Worm (Caenorhabditis elegans) whole organism, L4 larva: ENCODE results near the gene abhd-12.

Experiments
- D1046.2 ChIP-seq: fragments of 200-800 bp; sonication (Bioruptor generic); IDR thresholded peaks from 2 replicates; pipeline ENCODE4 v1.3.6; 2022; ENCODE audit warnings: missing genetic modification characterization, missing compliant biosample characterization
- F10B5.3 ChIP-seq: sonication (generic microtip); optimal IDR thresholded peaks from 2 replicates; lab custom pipeline; 2016; ENCODE audit warnings: mild to moderate bottlenecking, missing genetic modification characterization, missing compliant biosample characterization
- F26F4.8 ChIP-seq: fragments of 200-800 bp; sonication (Bioruptor generic); conservative IDR thresholded peaks from 2 replicates; pipeline ENCODE4 v1.3.6; 2022; ENCODE audit warnings: missing genetic modification characterization, missing compliant biosample characterization
- F37D6.2 ChIP-seq: sonication (generic microtip); optimal IDR thresholded peaks from 2 replicates; lab custom pipeline; 2016; ENCODE audit warnings: mild to moderate bottlenecking, missing genetic modification characterization, missing compliant biosample characterization
- F44E2.7 ChIP-seq: fragments of 200-800 bp; sonication (Bioruptor generic); IDR thresholded peaks from 2 replicates; pipeline ENCODE4 v2.1.2; 2022; ENCODE audit warnings: missing genetic modification characterization, missing compliant biosample characterization
- T26A8.4 ChIP-seq: fragments of 200-800 bp; sonication (Bioruptor generic); IDR thresholded peaks from 2 replicates; pipeline ENCODE4 v1.3.6; 2022; ENCODE audit warnings: missing genetic modification characterization, missing compliant biosample characterization
- Y48G9A.11 ChIP-seq: fragments of 200-800 bp; sonication (Bioruptor generic); IDR thresholded peaks from 2 replicates; pipeline ENCODE4 v1.3.6; 2022; ENCODE audit warnings: missing genetic modification reagents, missing genetic modification characterization, missing compliant biosample characterization
- Y5F2A.4 ChIP-seq: fragments of 200-800 bp; sonication (Bioruptor generic); optimal IDR thresholded peaks from 2 replicates; lab custom pipeline; 2018; ENCODE audit warnings: mild to moderate bottlenecking, missing genetic modification characterization, missing compliant biosample characterization
- ama-1 ChIP-seq: fragments of 150-350 bp; optimal IDR thresholded peaks from 2 replicates; lab custom pipeline; 2014; ENCODE audit warnings: inconsistent platforms, mixed read lengths
- ceh-32 ChIP-seq: sonication (generic microtip); optimal IDR thresholded peaks from 2 replicates; lab custom pipeline; 2016; ENCODE audit warnings: mild to moderate bottlenecking, missing genetic modification characterization, missing compliant biosample characterization; ENCODE audit not compliant: poor library complexity
- ceh-82 ChIP-seq: sonication (generic microtip); optimal IDR thresholded peaks from 2 replicates; lab custom pipeline; 2017; ENCODE audit warnings: missing biosample characterization, missing genetic modification characterization
- daf-12 ChIP-seq: fragments of 150-350 bp; optimal IDR thresholded peaks from 2 replicates; lab custom pipeline; 2014; ENCODE audit warnings: missing biosample characterization, missing genetic modification reagents, missing genetic modification characterization
- daf-16 ChIP-seq, 3 experiments: sonication (generic microtip); optimal IDR thresholded peaks; 2 replicates each; lab custom pipeline; 2016 to 2017; ENCODE audit warnings: missing genetic modification characterization in 3 of 3, missing genetic modification reagents in 3 of 3, mild to moderate bottlenecking in 2 of 3, missing compliant biosample characterization in 2 of 3, missing biosample characterization in 1 of 3, moderate library complexity in 1 of 3
- dmd-6 ChIP-seq: fragments of 200-800 bp; sonication (Bioruptor generic); IDR thresholded peaks from 2 replicates; pipeline ENCODE4 v1.3.6; 2022; ENCODE audit warnings: missing genetic modification reagents, missing genetic modification characterization, missing compliant biosample characterization
- dmd-9 ChIP-seq: fragments of 200-800 bp; sonication (Bioruptor generic); IDR thresholded peaks from 2 replicates; pipeline ENCODE4 v1.3.6; 2022; ENCODE audit warnings: missing genetic modification reagents, missing genetic modification characterization, missing compliant biosample characterization
- duxl-1 ChIP-seq: sonication (generic microtip); optimal IDR thresholded peaks from 2 replicates; lab custom pipeline; 2016; ENCODE audit warnings: mild to moderate bottlenecking, missing genetic modification characterization, moderate library complexity, missing compliant biosample characterization; ENCODE audit not compliant: poor library complexity
- egl-43 ChIP-seq: fragments of 200-800 bp; sonication (Bioruptor generic); IDR thresholded peaks from 2 replicates; pipeline ENCODE4 v1.3.6; 2022; ENCODE audit warnings: missing genetic modification reagents, missing genetic modification characterization, missing compliant biosample characterization
- fos-1 ChIP-seq: fragments of 150-350 bp; optimal IDR thresholded peaks from 2 replicates; lab custom pipeline; 2014; ENCODE audit warnings: missing biosample characterization, missing genetic modification characterization
- gei-8 ChIP-seq: fragments of 200-800 bp; sonication (Bioruptor generic); optimal IDR thresholded peaks from 2 replicates; lab custom pipeline; 2018; ENCODE audit warnings: mild to moderate bottlenecking, missing genetic modification characterization, missing compliant biosample characterization
- hlh-11 ChIP-seq: fragments of 200-800 bp; sonication (Bioruptor generic); optimal IDR thresholded peaks from 2 replicates; lab custom pipeline; 2018; ENCODE audit warnings: mild to moderate bottlenecking, missing genetic modification characterization, missing compliant biosample characterization
- hmg-1.1 ChIP-seq: fragments of 200-800 bp; sonication (Bioruptor generic); IDR thresholded peaks from 2 replicates; pipeline ENCODE4 v1.3.6; 2022; ENCODE audit warnings: missing genetic modification reagents, missing genetic modification characterization, missing compliant biosample characterization
- jun-1 ChIP-seq: fragments of 150-350 bp; optimal IDR thresholded peaks from 2 replicates; lab custom pipeline; 2014; ENCODE audit warnings: missing biosample characterization, missing genetic modification reagents, missing genetic modification characterization
- lin-1 ChIP-seq: fragments of 200-800 bp; sonication (Bioruptor generic); IDR thresholded peaks from 2 replicates; pipeline ENCODE4 v1.3.6; 2022; ENCODE audit warnings: missing genetic modification reagents, missing genetic modification characterization, missing compliant biosample characterization
- lin-13 ChIP-seq: fragments of 150-350 bp; optimal IDR thresholded peaks from 2 replicates; lab custom pipeline; 2014; ENCODE audit warnings: missing biosample characterization, missing genetic modification reagents, missing genetic modification characterization
- lin-38 ChIP-seq: fragments of 200-800 bp; sonication (Bioruptor generic); IDR thresholded peaks from 2 replicates; pipeline ENCODE4 v1.3.6; 2022; ENCODE audit warnings: missing genetic modification reagents, missing genetic modification characterization, missing compliant biosample characterization
- lir-3 ChIP-seq: sonication (generic microtip); optimal IDR thresholded peaks from 2 replicates; lab custom pipeline; 2016; ENCODE audit warnings: mild to moderate bottlenecking, missing genetic modification characterization, missing compliant biosample characterization
- madf-5 ChIP-seq, 2 experiments: fragments of 200-800 bp; sonication (Bioruptor generic); IDR thresholded peaks; 2 replicates each; pipeline ENCODE4 v1.3.6; 2022; ENCODE audit warnings: missing compliant biosample characterization in 2 of 2, missing genetic modification characterization in 2 of 2
- madf-9 ChIP-seq: fragments of 200-800 bp; sonication (Bioruptor generic); conservative IDR thresholded peaks from 2 replicates; pipeline ENCODE4 v1.3.6; 2022; ENCODE audit warnings: missing genetic modification reagents, missing genetic modification characterization, missing compliant biosample characterization
- mdl-1 ChIP-seq, 2 experiments: fragments of 150-350 bp in 1 of 2; sonication (generic microtip) in 1 of 2; optimal IDR thresholded peaks; 2 replicates each; lab custom pipeline; 2014 to 2017; ENCODE audit warnings: missing biosample characterization in 2 of 2, missing genetic modification characterization in 2 of 2
- mxl-2 ChIP-seq: fragments of 200-800 bp; sonication (Bioruptor generic); conservative IDR thresholded peaks from 2 replicates; pipeline ENCODE4 v1.3.6; 2022; ENCODE audit warnings: missing genetic modification reagents, missing genetic modification characterization, missing compliant biosample characterization
- nhr-102 ChIP-seq: sonication (generic microtip); optimal IDR thresholded peaks from 2 replicates; lab custom pipeline; 2016; ENCODE audit warnings: mild to moderate bottlenecking, missing genetic modification characterization, moderate library complexity, missing compliant biosample characterization
- nhr-11 ChIP-seq: fragments of 150-350 bp; optimal IDR thresholded peaks from 2 replicates; lab custom pipeline; 2014; ENCODE audit warnings: missing biosample characterization, missing genetic modification characterization
- nhr-111 ChIP-seq: fragments of 200-800 bp; sonication (Bioruptor generic); optimal IDR thresholded peaks from 2 replicates; lab custom pipeline; 2018; ENCODE audit warnings: mild to moderate bottlenecking, missing genetic modification characterization, missing compliant biosample characterization
- nhr-41 ChIP-seq: fragments of 200-800 bp; sonication (Bioruptor generic); IDR thresholded peaks from 2 replicates; pipeline ENCODE4 v1.3.6; 2022; ENCODE audit warnings: missing genetic modification reagents, missing genetic modification characterization, missing compliant biosample characterization
- nhr-6 ChIP-seq: fragments of 150-350 bp; optimal IDR thresholded peaks from 2 replicates; lab custom pipeline; 2014; ENCODE audit warnings: missing biosample characterization, missing genetic modification characterization
- nhr-76 ChIP-seq: fragments of 150-350 bp; optimal IDR thresholded peaks from 2 replicates; lab custom pipeline; 2014; ENCODE audit warnings: missing biosample characterization, missing genetic modification characterization
- php-3 ChIP-seq: fragments of 200-800 bp; sonication (Bioruptor generic); IDR thresholded peaks from 2 replicates; pipeline ENCODE4 v1.3.6; 2022; ENCODE audit warnings: missing genetic modification reagents, missing genetic modification characterization, missing compliant biosample characterization
- pqm-1 ChIP-seq: sonication (generic microtip); optimal IDR thresholded peaks from 2 replicates; lab custom pipeline; 2017; ENCODE audit warnings: missing biosample characterization, missing genetic modification characterization
- saeg-2 ChIP-seq: fragments of 200-800 bp; sonication (Bioruptor generic); IDR thresholded peaks from 2 replicates; pipeline ENCODE4 v1.3.6; 2022; ENCODE audit warnings: missing genetic modification reagents, missing genetic modification characterization, missing compliant biosample characterization
- sdz-12 ChIP-seq: fragments of 200-800 bp; sonication (Bioruptor generic); optimal IDR thresholded peaks from 2 replicates; lab custom pipeline; 2018; ENCODE audit warnings: mild to moderate bottlenecking, missing genetic modification characterization, missing compliant biosample characterization
- set-16 ChIP-seq: fragments of 200-800 bp; sonication (Bioruptor generic); IDR thresholded peaks from 2 replicates; pipeline ENCODE4 v1.3.6; 2022; ENCODE audit warnings: missing genetic modification reagents, missing genetic modification characterization, missing compliant biosample characterization
- snpc-1.2 ChIP-seq: fragments of 200-800 bp; sonication (Bioruptor generic); IDR thresholded peaks from 2 replicates; pipeline ENCODE4 v1.3.6; 2022; ENCODE audit warnings: missing genetic modification reagents, missing genetic modification characterization, missing compliant biosample characterization
- spr-3 ChIP-seq: fragments of 200-800 bp; sonication (Bioruptor generic); optimal IDR thresholded peaks from 2 replicates; lab custom pipeline; 2018; ENCODE audit warnings: mild to moderate bottlenecking, missing genetic modification characterization, missing compliant biosample characterization
- tag-97 ChIP-seq: fragments of 200-800 bp; sonication (Bioruptor generic); IDR thresholded peaks from 2 replicates; pipeline ENCODE4 v1.3.6; 2022; ENCODE audit warnings: missing genetic modification characterization, missing compliant biosample characterization
- unc-39 ChIP-seq: sonication (generic microtip); optimal IDR thresholded peaks from 2 replicates; lab custom pipeline; 2017; ENCODE audit warnings: missing biosample characterization, missing genetic modification characterization
- unc-62 ChIP-seq, 3 experiments: fragments of 150-350 bp in 1 of 3; sonication (generic microtip); optimal IDR thresholded peaks in 2 of 3; peaks in 1 of 3; 1 replicate in 1 of 3; 2 replicates in 2 of 3; lab custom pipeline; 2014 to 2017; ENCODE audit warnings: missing biosample characterization in 3 of 3, missing genetic modification characterization in 3 of 3, missing genetic modification reagents in 3 of 3, missing genotype in 1 of 3
- vab-7 ChIP-seq: fragments of 200-800 bp; sonication (Bioruptor generic); IDR thresholded peaks from 2 replicates; pipeline ENCODE4 v1.3.6; 2022; ENCODE audit warnings: missing genetic modification reagents, missing genetic modification characterization, missing compliant biosample characterization
- zip-11 ChIP-seq: fragments of 200-800 bp; sonication (Bioruptor generic); IDR thresholded peaks from 2 replicates; pipeline ENCODE4 v1.3.6; 2022; ENCODE audit warnings: missing genetic modification characterization, missing compliant biosample characterization
- ztf-11 ChIP-seq: fragments of 150-350 bp; optimal IDR thresholded peaks from 2 replicates; lab custom pipeline; 2014; ENCODE audit warnings: missing biosample characterization, missing genetic modification characterization

Gene abhd-12

ce11 chrV:8027429-8028142 lies 43.9 kb downstream of the abhd-12 start (continued):
- no peak for TF ChIP-seq Y5F2A.4 (GFP tag; lab: Kevin White, UChicago)
- TF ChIP-seq madf-5 (GFP tag; IDR thresholded peaks at IDR 0.05; lab: Robert Waterston, UW): no peak
- TF ChIP-seq F10B5.3 (tag; lab: Kevin White, UChicago): no peak
- TF ChIP-seq spr-3 (GFP tag; lab: Kevin White, UChicago): no peak
- no peak for TF ChIP-seq jun-1 (tag; lab: Kevin White, UChicago)
- TF ChIP-seq ceh-32: no peak
- no peak for TF ChIP-seq php-3
- no peak for TF ChIP-seq unc-39 (tag; lab: Kevin White, UChicago)
- no peak for TF ChIP-seq mxl-2 (GFP tag; lab: Robert Waterston, UW)
- TF ChIP-seq T26A8.4 (GFP tag; lab: Robert Waterston, UW): no peak
- no peak for TF ChIP-seq sdz-12 (GFP tag; lab: Kevin White, UChicago)
- TF ChIP-seq fos-1: no peak
- no peak for TF ChIP-seq ama-1 (lab: Kevin White, UChicago)
- no peak for TF ChIP-seq vab-7
- TF ChIP-seq ceh-82: no peak
- TF ChIP-seq nhr-11 (tag; lab: Kevin White, UChicago): no peak
- no peak for TF ChIP-seq hmg-1.1
- TF ChIP-seq pqm-1 (tag; lab: Kevin White, UChicago): peak; percentile 5
- no peak for TF ChIP-seq F26F4.8 (GFP tag; lab: Robert Waterston, UW)
- TF ChIP-seq daf-12 (tag; lab: Kevin White, UChicago): no peak
- TF ChIP-seq egl-43: no peak
- no peak for TF ChIP-seq zip-11 (GFP tag; lab: Robert Waterston, UW)
- peak; percentile 3 for TF ChIP-seq nhr-76 (tag; lab: Kevin White, UChicago)
- no peak for TF ChIP-seq nhr-102
- no peak for TF ChIP-seq nhr-6
- no peak for TF ChIP-seq nhr-111 (GFP tag; lab: Kevin White, UChicago)
- no peak for TF ChIP-seq lin-38 (GFP tag; lab: Robert Waterston, UW)
- no peak for TF ChIP-seq Y48G9A.11
- peak; percentile 39 for TF ChIP-seq dmd-6
- no peak for TF ChIP-seq set-16 (GFP tag; lab: Robert Waterston, UW)
- no peak for TF ChIP-seq nhr-41 (GFP tag; lab: Robert Waterston, UW)
- no peak for TF ChIP-seq unc-62 (GFP tag; optimal IDR thresholded peaks at IDR 0.05 in 1 of 2; lab: Kevin White, UChicago)
- TF ChIP-seq unc-62 (tag; optimal IDR thresholded peaks at IDR 0.05; lab: Kevin White, UChicago): no peak
- no peak for TF ChIP-seq gei-8 (GFP tag; lab: Kevin White, UChicago)
- TF ChIP-seq duxl-1 (tag; lab: Kevin White, UChicago): no peak
- no peak for TF ChIP-seq saeg-2 (GFP tag; lab: Robert Waterston, UW)
- no peak for TF ChIP-seq snpc-1.2 (GFP tag; lab: Robert Waterston, UW)
- TF ChIP-seq hlh-11 (tag; lab: Kevin White, UChicago): no peak
- TF ChIP-seq mdl-1 (tag; optimal IDR thresholded peaks at IDR 0.05; lab: Kevin White, UChicago): no peak
- TF ChIP-seq daf-16 (GFP tag; optimal IDR thresholded peaks at IDR 0.05; lab: Kevin White, UChicago): no peak
- TF ChIP-seq daf-16 (tag; optimal IDR thresholded peaks at IDR 0.05; lab: Kevin White, UChicago): peak; percentile 73

- TF ChIP-seq daf-12 (tag; lab: Kevin White, UChicago) (no peak), lin-1 (GFP tag; lab: Robert Waterston, UW) (no peak), F37D6.2 (tag; lab: Kevin White, UChicago) (no peak), F10B5.3 (tag; lab: Kevin White, UChicago) (no peak), lin-38 (GFP tag; lab: Robert Waterston, UW) (peak; percentile 34), php-3 (no peak), madf-9 (GFP tag; lab: Robert Waterston, UW) (no peak), D1046.2 (GFP tag; lab: Robert Waterston, UW) (no peak), lin-13 (GFP tag; lab: Kevin White, UChicago) (peak; percentile 33), ztf-11 (tag; lab: Kevin White, UChicago) (no peak), dmd-9 (GFP tag; lab: Robert Waterston, UW) (no peak), nhr-6 (no peak), ama-1 (lab: Kevin White, UChicago) (no peak), F44E2.7 (no peak), tag-97 (GFP tag; lab: Robert Waterston, UW) (no peak), lir-3 (tag; lab: Kevin White, UChicago) (no peak), Y48G9A.11 (no peak)
These were observed 45.3 kb downstream of the abhd-12 start, which contains the start of gene oma-2 for ce11 chrV:8028825-8029489. Gene oma-2 (plus strand): TSS chrV:8029439.
